Worm (Caenorhabditis elegans) whole organism, late embryonic: ENCODE data around the gene K09E2.2.

ENCODE experiments used
- C08G9.2 ChIP-seq: sonication (generic microtip); optimal IDR thresholded peaks from 2 replicates; lab custom pipeline; 2016; ENCODE audit warnings: mild to moderate bottlenecking, missing genetic modification characterization, moderate library complexity, missing compliant biosample characterization
- K02D7.2 ChIP-seq: sonication (generic microtip); optimal IDR thresholded peaks from 2 replicates; lab custom pipeline; 2017; ENCODE audit warnings: mild to moderate bottlenecking, missing genetic modification characterization, missing compliant biosample characterization
- K09A11.1 ChIP-seq: sonication (generic microtip); optimal IDR thresholded peaks from 2 replicates; lab custom pipeline; 2017; ENCODE audit warnings: antibody characterized with exemption, mild to moderate bottlenecking, missing genetic modification characterization, missing compliant biosample characterization; ENCODE audit not compliant: insufficient read depth
- Y22D7AL.16 ChIP-seq: sonication (generic microtip); optimal IDR thresholded peaks from 2 replicates; lab custom pipeline; 2016; ENCODE audit warnings: missing genetic modification characterization, missing compliant biosample characterization
- ahr-1 ChIP-seq: sonication (generic microtip); optimal IDR thresholded peaks from 2 replicates; lab custom pipeline; 2016; ENCODE audit warnings: missing genetic modification characterization, missing compliant biosample characterization
- ceh-18 ChIP-seq: sonication (generic microtip); optimal IDR thresholded peaks from 2 replicates; lab custom pipeline; 2016; ENCODE audit warnings: missing genetic modification characterization, missing compliant biosample characterization
- ceh-19 ChIP-seq: fragments of 200-800 bp; sonication (Bioruptor generic); optimal IDR thresholded peaks from 2 replicates; lab custom pipeline; 2018; ENCODE audit warnings: mild to moderate bottlenecking, missing genetic modification characterization, missing compliant biosample characterization
- ceh-22 ChIP-seq: sonication (generic microtip); optimal IDR thresholded peaks from 2 replicates; lab custom pipeline; 2017; ENCODE audit warnings: missing biosample characterization, missing genetic modification characterization
- ceh-24 ChIP-seq: sonication (generic microtip); optimal IDR thresholded peaks from 2 replicates; lab custom pipeline; 2016; ENCODE audit warnings: mild to moderate bottlenecking, missing genetic modification characterization, missing compliant biosample characterization
- ceh-30 ChIP-seq: fragments of 150-350 bp; optimal IDR thresholded peaks from 2 replicates; lab custom pipeline; 2014; ENCODE audit warnings: missing biosample characterization, missing genetic modification characterization
- ceh-31 ChIP-seq: sonication (generic microtip); optimal IDR thresholded peaks from 2 replicates; lab custom pipeline; 2016; ENCODE audit warnings: missing genetic modification characterization, missing compliant biosample characterization
- ceh-34 ChIP-seq: sonication (generic microtip); optimal IDR thresholded peaks from 2 replicates; lab custom pipeline; 2016; ENCODE audit warnings: mild to moderate bottlenecking, missing genetic modification characterization, missing compliant biosample characterization
- ceh-6 ChIP-seq: fragments of 200-800 bp; sonication (Bioruptor generic); optimal IDR thresholded peaks from 2 replicates; lab custom pipeline; 2018; ENCODE audit warnings: mild to moderate bottlenecking, missing genetic modification characterization, missing compliant biosample characterization
- che-1 ChIP-seq: sonication (generic microtip); optimal IDR thresholded peaks from 2 replicates; lab custom pipeline; 2016; ENCODE audit warnings: mild to moderate bottlenecking, missing genetic modification characterization, missing compliant biosample characterization
- dve-1 ChIP-seq: sonication (generic microtip); optimal IDR thresholded peaks from 2 replicates; lab custom pipeline; 2017; ENCODE audit warnings: antibody characterized with exemption, mild to moderate bottlenecking, missing genetic modification characterization, missing compliant biosample characterization
- elt-2 ChIP-seq: sonication (generic microtip); optimal IDR thresholded peaks from 2 replicates; lab custom pipeline; 2016; ENCODE audit warnings: missing genetic modification reagents, missing genetic modification characterization, missing compliant biosample characterization
- elt-4 ChIP-seq: sonication (generic microtip); optimal IDR thresholded peaks from 2 replicates; lab custom pipeline; 2016; ENCODE audit warnings: missing genetic modification characterization, missing compliant biosample characterization
- ets-4 ChIP-seq: sonication (generic microtip); optimal IDR thresholded peaks from 2 replicates; lab custom pipeline; 2016; ENCODE audit warnings: missing genetic modification characterization, missing compliant biosample characterization
- eyg-1 ChIP-seq: sonication (generic microtip); optimal IDR thresholded peaks from 2 replicates; lab custom pipeline; 2016; ENCODE audit warnings: missing genotype, missing genetic modification characterization, missing compliant biosample characterization
- fkh-10 ChIP-seq: fragments of 150-350 bp; optimal IDR thresholded peaks from 2 replicates; lab custom pipeline; 2014; ENCODE audit warnings: missing biosample characterization, missing genetic modification reagents, missing genetic modification characterization
- gmeb-2 ChIP-seq: sonication (generic microtip); optimal IDR thresholded peaks from 2 replicates; lab custom pipeline; 2016; ENCODE audit warnings: missing genetic modification characterization, inconsistent platforms, missing compliant biosample characterization
- hlh-15 ChIP-seq: sonication (generic microtip); optimal IDR thresholded peaks from 2 replicates; lab custom pipeline; 2016; ENCODE audit warnings: missing genetic modification characterization, missing compliant biosample characterization
- hlh-30 ChIP-seq: sonication (generic microtip); optimal IDR thresholded peaks from 2 replicates; lab custom pipeline; 2017; ENCODE audit warnings: antibody characterized with exemption, missing genetic modification characterization, missing compliant biosample characterization; ENCODE audit not compliant: insufficient read depth
- hlh-6 ChIP-seq: sonication (generic microtip); optimal IDR thresholded peaks from 2 replicates; lab custom pipeline; 2016; ENCODE audit warnings: missing genotype, missing genetic modification characterization, missing compliant biosample characterization
- lim-6 ChIP-seq: sonication (generic microtip); optimal IDR thresholded peaks from 2 replicates; lab custom pipeline; 2016; ENCODE audit warnings: missing genetic modification characterization, missing compliant biosample characterization
- nhr-232 ChIP-seq: sonication (generic microtip); optimal IDR thresholded peaks from 2 replicates; lab custom pipeline; 2016; ENCODE audit warnings: missing genetic modification characterization, missing compliant biosample characterization
- npax-4 ChIP-seq: sonication (generic microtip); optimal IDR thresholded peaks from 2 replicates; lab custom pipeline; 2016; ENCODE audit warnings: missing genetic modification characterization, missing compliant biosample characterization
- odd-2 ChIP-seq: sonication (generic microtip); optimal IDR thresholded peaks from 2 replicates; lab custom pipeline; 2017; ENCODE audit warnings: antibody characterized with exemption, mild to moderate bottlenecking, missing genetic modification characterization, missing compliant biosample characterization
- pag-3 ChIP-seq: sonication (generic microtip); optimal IDR thresholded peaks from 2 replicates; lab custom pipeline; 2016; ENCODE audit warnings: missing compliant biosample characterization, missing genetic modification characterization, borderline replicate concordance
- pat-9 ChIP-seq: fragments of 200-800 bp; sonication (Bioruptor generic); optimal IDR thresholded peaks from 2 replicates; lab custom pipeline; 2018; ENCODE audit warnings: mild to moderate bottlenecking, missing genetic modification characterization, moderate library complexity, missing compliant biosample characterization
- ref-2 ChIP-seq: sonication (generic microtip); optimal IDR thresholded peaks from 2 replicates; lab custom pipeline; 2016; ENCODE audit warnings: missing genetic modification characterization, missing compliant biosample characterization
- rnt-1 ChIP-seq: sonication (generic microtip); optimal IDR thresholded peaks from 2 replicates; lab custom pipeline; 2016; ENCODE audit warnings: missing genetic modification characterization, missing compliant biosample characterization
- sdc-2 ChIP-seq: sonication (generic microtip); optimal IDR thresholded peaks from 2 replicates; lab custom pipeline; 2016; ENCODE audit warnings: missing genotype, missing genetic modification characterization, missing compliant biosample characterization
- sox-2 ChIP-seq: fragments of 200-800 bp; sonication (Bioruptor generic); IDR thresholded peaks from 2 replicates; pipeline ENCODE4 v1.3.6; 2022; ENCODE audit warnings: missing genetic modification reagents, missing genetic modification characterization, missing compliant biosample characterization
- sox-4 ChIP-seq: sonication (generic microtip); optimal IDR thresholded peaks from 2 replicates; lab custom pipeline; 2017; ENCODE audit warnings: mild to moderate bottlenecking, missing genetic modification characterization, inconsistent platforms, missing compliant biosample characterization
- syd-9 ChIP-seq: sonication (generic microtip); optimal IDR thresholded peaks from 2 replicates; lab custom pipeline; 2016; ENCODE audit warnings: mild to moderate bottlenecking, missing genetic modification characterization, moderate library complexity, missing compliant biosample characterization
- ttx-3 ChIP-seq: sonication (generic microtip); optimal IDR thresholded peaks from 2 replicates; lab custom pipeline; 2016; ENCODE audit warnings: missing genetic modification reagents, missing genetic modification characterization, missing compliant biosample characterization
- unc-3 ChIP-seq, 2 experiments: fragments of 200-800 bp in 1 of 2; sonication (Bioruptor generic) in 1 of 2; sonication (generic microtip) in 1 of 2; conservative IDR thresholded peaks in 1 of 2; optimal IDR thresholded peaks in 1 of 2; 2 replicates each; pipeline versions ENCODE4 v1.3.6 to Lab custom; 2016 to 2022; ENCODE audit warnings: missing compliant biosample characterization in 2 of 2, missing genetic modification characterization in 2 of 2, missing genetic modification reagents in 1 of 2
- unc-42 ChIP-seq: sonication (generic microtip); optimal IDR thresholded peaks from 2 replicates; lab custom pipeline; 2016; ENCODE audit warnings: missing genotype, missing genetic modification characterization, missing compliant biosample characterization
- unc-86 ChIP-seq: sonication (generic microtip); optimal IDR thresholded peaks from 2 replicates; lab custom pipeline; 2016; ENCODE audit warnings: missing genetic modification characterization, missing compliant biosample characterization
- zip-5 ChIP-seq: sonication (generic microtip); optimal IDR thresholded peaks from 2 replicates; lab custom pipeline; 2016; ENCODE audit warnings: missing genetic modification characterization, missing compliant biosample characterization
- ztf-16 ChIP-seq: sonication (generic microtip); optimal IDR thresholded peaks from 2 replicates; lab custom pipeline; 2017; ENCODE audit warnings: missing genetic modification characterization, missing compliant biosample characterization

K09E2.2 gene

DNA sequence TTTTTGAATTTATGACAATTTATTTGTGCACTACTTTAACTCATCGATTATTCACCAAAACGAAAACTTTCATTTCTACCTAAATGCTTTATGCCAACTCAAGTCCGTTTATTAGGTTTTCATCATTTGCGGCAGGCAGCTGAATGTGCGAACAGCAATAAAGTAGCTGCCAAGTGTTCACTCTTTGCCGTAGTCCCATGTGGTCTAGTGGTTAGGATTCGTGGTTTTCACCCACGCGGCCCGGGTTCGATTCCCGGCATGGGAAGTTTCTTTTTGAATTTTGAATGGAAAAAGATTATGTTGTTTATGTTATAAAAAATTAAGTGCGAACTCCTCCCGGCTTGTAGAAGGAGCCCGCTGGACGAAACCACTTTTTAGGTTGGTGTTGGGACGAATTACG, 26.6 kb upstream of the K09E2.2 start (continued):
- peak; percentile 82 for TF ChIP-seq eyg-1 (tag; lab: Kevin White, UChicago)
- TF ChIP-seq gmeb-2 (tag; lab: Kevin White, UChicago), result peak; percentile 53
- peak; percentile 17 for TF ChIP-seq dve-1 (tag; lab: Kevin White, UChicago)
- peak; percentile 69 for TF ChIP-seq sox-4 (tag; lab: Kevin White, UChicago)
- TF ChIP-seq syd-9, result peak; percentile 37
- no peak for TF ChIP-seq elt-4
- peak; percentile 31 for TF ChIP-seq ceh-34
- TF ChIP-seq ceh-30 (tag; lab: Kevin White, UChicago), result no peak
- TF ChIP-seq sox-2 (GFP tag; lab: Robert Waterston, UW), result peak; percentile 66
- peak; percentile 66 for TF ChIP-seq C08G9.2
- peak; percentile 29 for TF ChIP-seq ceh-18
- no peak for TF ChIP-seq ref-2 (tag; lab: Kevin White, UChicago)
- TF ChIP-seq hlh-30 (tag; lab: Kevin White, UChicago), result peak; percentile 1
- peak; percentile 38 for TF ChIP-seq ahr-1 (tag; lab: Kevin White, UChicago)
- TF ChIP-seq pag-3 (tag; lab: Kevin White, UChicago), result no peak
- TF ChIP-seq ttx-3 (tag; lab: Kevin White, UChicago), result peak; percentile 69
- TF ChIP-seq ceh-6 (GFP tag; lab: Kevin White, UChicago), result peak; percentile 78
- TF ChIP-seq unc-42, result peak; percentile 30
- TF ChIP-seq ztf-16, result peak; percentile 66
- TF ChIP-seq ets-4 (tag; lab: Kevin White, UChicago), result no peak
- peak; percentile 62 for TF ChIP-seq ceh-19
- TF ChIP-seq ceh-31 (tag; lab: Kevin White, UChicago), result no peak
- no peak for TF ChIP-seq odd-2 (tag; lab: Kevin White, UChicago)
- peak; percentile 67 for TF ChIP-seq unc-86
- peak; percentile 79 for TF ChIP-seq unc-3 (GFP tag; conservative IDR thresholded peaks at IDR 0.05; lab: Robert Waterston, UW)
- peak; percentile 38 for TF ChIP-seq unc-3 (tag; optimal IDR thresholded peaks at IDR 0.05; lab: Kevin White, UChicago)
- TF ChIP-seq hlh-6 (tag; lab: Kevin White, UChicago), result peak; percentile 77
- peak; percentile 78 for TF ChIP-seq elt-2 (tag; lab: Kevin White, UChicago)
- peak; percentile 68 for TF ChIP-seq nhr-232 (tag; lab: Kevin White, UChicago)
- peak; percentile 45 for TF ChIP-seq zip-5 (tag; lab: Kevin White, UChicago)
- TF ChIP-seq ceh-22, result no peak
- peak; percentile 66 for TF ChIP-seq che-1 (tag; lab: Kevin White, UChicago)
- TF ChIP-seq K02D7.2 (tag; lab: Kevin White, UChicago), result peak; percentile 56
- peak; percentile 59 for TF ChIP-seq pat-9 (tag; lab: Kevin White, UChicago)
- peak; percentile 53 for TF ChIP-seq Y22D7AL.16 (tag; lab: Kevin White, UChicago)
- peak; percentile 46 for TF ChIP-seq npax-4 (tag; lab: Kevin White, UChicago)
- no peak for TF ChIP-seq fkh-10 (GFP tag; lab: Kevin White, UChicago)
- peak; percentile 21 for TF ChIP-seq rnt-1 (tag; lab: Kevin White, UChicago)
- no peak for TF ChIP-seq ceh-24 (tag; lab: Kevin White, UChicago)
- TF ChIP-seq K09A11.1, result peak; percentile 25
- TF ChIP-seq hlh-15 (tag; lab: Kevin White, UChicago), result no peak
- TF ChIP-seq sdc-2, result peak; percentile 76

DNA sequence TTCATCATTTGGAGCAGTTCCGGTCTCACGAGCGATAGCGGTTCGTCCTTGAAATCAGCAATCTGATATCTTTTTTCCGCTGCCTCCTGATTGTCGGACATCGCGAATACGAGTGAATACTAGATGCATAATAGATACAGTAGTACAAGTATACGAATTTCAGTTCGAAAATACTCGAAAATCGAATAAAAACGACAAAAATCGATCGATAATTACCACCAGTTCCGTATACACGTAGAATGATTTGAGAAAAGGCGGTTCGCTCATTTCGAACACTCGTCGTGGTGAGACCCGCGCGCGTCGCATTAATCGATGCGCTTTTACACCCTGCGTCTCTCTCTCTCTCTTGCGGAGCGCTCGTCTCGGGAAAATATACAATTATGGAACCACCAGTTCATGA, 25.9 kb upstream of the K09E2.2 start, which contains the start of gene F12D9.2:
Gene F12D9.2, minus strand, starts transcription at position 101 of the 400 bp plus-strand sequence.
- TF ChIP-seq lim-6 (tag; lab: Kevin White, UChicago), result no peak
